Worm (Caenorhabditis elegans): ENCODE results near the gene T05C1.5.

DNA sequence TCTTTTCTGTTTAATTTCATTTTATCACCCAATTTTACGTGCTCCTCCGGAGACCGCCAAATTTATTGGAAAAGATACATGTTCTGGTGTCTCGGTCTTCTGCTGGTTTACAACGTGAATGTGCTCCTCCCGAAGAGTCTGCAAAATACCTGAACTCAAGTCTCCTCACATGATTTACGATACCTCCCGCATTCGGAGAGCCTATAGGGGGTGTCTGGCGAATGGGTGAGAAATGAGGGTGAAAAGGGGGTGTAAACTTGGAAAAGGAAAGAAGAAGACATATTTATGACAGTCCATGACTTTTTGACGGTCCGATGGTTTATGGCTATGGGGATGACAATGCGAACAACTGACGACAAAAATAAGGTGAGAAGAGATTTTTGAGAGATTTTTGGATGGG lies 25.7 kb upstream of the T05C1.5 start:
- TF ChIP-seq unc-55 (GFP tag; optimal IDR thresholded peaks at IDR 0.05) (peak; percentile 36), ceh-34 (tag; optimal IDR thresholded peaks at IDR 0.05) (peak; percentile 40), fkh-10 (GFP tag; optimal IDR thresholded peaks at IDR 0.05) (no peak), ahr-1 (tag; optimal IDR thresholded peaks at IDR 0.05) (no peak), ceh-31 (tag; optimal IDR thresholded peaks at IDR 0.05) (no peak), ama-1 (optimal IDR thresholded peaks at IDR 0.05) (peak; percentile 53), fkh-6 (tag; optimal IDR thresholded peaks at IDR 0.05) (no peak)

Data from whole organism, late embryonic.